Fruit fly (Drosophila melanogaster): ENCODE results near the gene VhaAC39-2.

The VhaAC39-2 gene

DNA sequence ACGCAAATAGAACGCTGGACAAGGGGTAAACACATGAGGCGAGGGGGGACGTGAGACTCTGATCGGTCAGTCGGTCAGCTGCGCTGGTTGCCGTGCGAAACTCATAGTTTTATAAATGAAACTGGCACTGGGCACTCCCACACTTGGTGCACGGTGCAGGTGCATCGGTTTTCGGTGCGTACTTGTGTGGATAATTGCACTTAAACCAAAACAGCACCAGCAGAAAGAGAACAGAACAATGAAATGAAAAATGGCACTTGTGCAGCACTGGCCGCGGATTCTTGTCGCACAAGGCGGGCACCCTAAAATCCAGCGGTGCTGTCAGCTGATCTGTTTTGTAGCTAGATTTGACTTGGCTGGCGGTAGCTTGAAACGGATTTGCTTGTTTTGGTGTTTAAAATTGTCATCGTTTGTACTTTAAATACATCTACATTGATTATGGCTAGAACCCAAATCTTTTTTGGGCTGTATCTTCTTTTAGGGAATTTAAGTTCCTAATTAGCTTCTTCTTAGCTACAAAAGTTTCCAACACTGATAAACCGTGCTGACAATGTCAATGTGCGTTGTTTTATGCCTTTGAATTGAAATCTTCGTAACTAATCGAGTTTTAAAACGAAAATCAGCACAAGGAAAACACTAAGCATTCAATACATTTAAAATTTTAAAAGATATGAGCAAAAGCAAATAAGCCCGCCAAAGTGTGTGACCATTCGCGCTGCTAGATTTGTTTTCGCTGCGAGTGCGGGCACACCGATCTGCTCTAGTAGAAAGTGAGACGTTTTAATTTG lies 41.2 kb downstream of the VhaAC39-2 start, which contains the start of the genes Rassf and CenB1A (continued):
- peak; percentile 32 for TF ChIP-seq Ssrp (tag; optimal IDR thresholded peaks at IDR 0.05)
- peak; percentile 60; the same call in 1 of the 3 replicates for TF ChIP-seq Mrtf (GFP tag; IDR thresholded peaks at IDR 0.05)
- TF ChIP-seq Deaf1 (tag; optimal IDR thresholded peaks at IDR 0.05), result peak; percentile 15
- peak in 1 of 2 experiments; percentile 74 for TF ChIP-seq crp (GFP tag; optimal IDR thresholded peaks at IDR 0.05)
- TF ChIP-seq fru (optimal IDR thresholded peaks at IDR 0.05), result no peak
- peak; percentile 6 for TF ChIP-seq CG17829 (tag; optimal IDR thresholded peaks at IDR 0.05)
- TF ChIP-seq tll (GFP tag; optimal IDR thresholded peaks at IDR 0.05), result peak in 1 of 2 experiments; percentile 84
- peak; percentile 50 for TF ChIP-seq chn (GFP tag; optimal IDR thresholded peaks at IDR 0.05)
- TF ChIP-seq chinmo (GFP tag; IDR thresholded peaks at IDR 0.05; ENCODE audit: partially characterized antibody), result 0 out of 4 replicates have a peak, but pooled peaks have one; percentile 49
- peak; percentile 53 to 54 for TF ChIP-seq dpn (GFP tag; optimal IDR thresholded peaks at IDR 0.05)
- no peak for TF ChIP-seq stc (GFP tag; IDR thresholded peaks at IDR 0.05)
- TF ChIP-seq sug (tag; optimal IDR thresholded peaks at IDR 0.05), result peak; percentile 32
- TF ChIP-seq CG14667 (GFP tag; IDR thresholded peaks at IDR 0.05), result no peak
- 0 out of 2 replicates have a peak, but pooled peaks have one; percentile 15 for TF ChIP-seq ap (GFP tag; IDR thresholded peaks at IDR 0.05)
- TF ChIP-seq Lpt (GFP tag; optimal IDR thresholded peaks at IDR 0.05), result no peak
- peak; percentile 76 for TF ChIP-seq CG30403 (GFP tag; optimal IDR thresholded peaks at IDR 0.05)
- TF ChIP-seq jing (GFP tag; optimal IDR thresholded peaks at IDR 0.05), result no peak
- peak; percentile 90 for TF ChIP-seq CG10267 (tag; optimal IDR thresholded peaks at IDR 0.05)
- no peak for TF ChIP-seq CG6813 (GFP tag; optimal IDR thresholded peaks at IDR 0.05)
- TF ChIP-seq ato (GFP tag; IDR thresholded peaks at IDR 0.05; ENCODE audit: partially characterized antibody), result no peak
- TF ChIP-seq CG15269 (tag; optimal IDR thresholded peaks at IDR 0.05), result peak; percentile 11
- no peak for TF ChIP-seq Blimp-1 (GFP tag; optimal IDR thresholded peaks at IDR 0.05)
- peak; percentile 13 for TF ChIP-seq CG11723 (GFP tag; optimal IDR thresholded peaks at IDR 0.05)
- TF ChIP-seq D (optimal IDR thresholded peaks at IDR 0.05), result no peak
- peak; percentile 24 for TF ChIP-seq D (GFP tag; optimal IDR thresholded peaks at IDR 0.05)
- TF ChIP-seq Adf1 (GFP tag; IDR thresholded peaks at IDR 0.05), result peak; percentile 34; the same call in 1 of the 2 replicates
- no peak for TF ChIP-seq gt (GFP tag; IDR thresholded peaks at IDR 0.05)
- TF ChIP-seq Fer1 (GFP tag; optimal IDR thresholded peaks at IDR 0.05), result peak; percentile 18
- TF ChIP-seq Drgx (GFP tag; IDR thresholded peaks at IDR 0.05), result 0 out of 2 replicates have a peak, but pooled peaks have one; percentile 24
- peak; percentile 49 for TF ChIP-seq CG18599 (GFP tag; optimal IDR thresholded peaks at IDR 0.05)
- TF ChIP-seq Lim3 (GFP tag; IDR thresholded peaks at IDR 0.05), result no peak
- TF ChIP-seq CG3847 (GFP tag; IDR thresholded peaks at IDR 0.05), result peak; percentile 77
- TF ChIP-seq CG34422 (GFP tag; IDR thresholded peaks at IDR 0.05), result peak; percentile 89; the same call in 1 of the 3 replicates
- TF ChIP-seq rib (GFP tag; IDR thresholded peaks at IDR 0.05), result peak; percentile 9; the same call in 1 of the 2 replicates
- no peak for TF ChIP-seq CG3838 (GFP tag; optimal IDR thresholded peaks at IDR 0.05)
- TF ChIP-seq Kr (GFP tag; optimal IDR thresholded peaks at IDR 0.05), result no peak
- TF ChIP-seq CG15073 (GFP tag; optimal IDR thresholded peaks at IDR 0.05), result no peak
- peak; percentile 62 for TF ChIP-seq CG12391 (tag; optimal IDR thresholded peaks at IDR 0.05)
- no peak for TF ChIP-seq CG3065 (GFP tag; optimal IDR thresholded peaks at IDR 0.05)
- peak; percentile 32 for TF ChIP-seq CG15696 (tag; optimal IDR thresholded peaks at IDR 0.05)
- TF ChIP-seq fd96Cb (tag; optimal IDR thresholded peaks at IDR 0.05), result peak; percentile 11
- TF ChIP-seq CG2116 (GFP tag; optimal IDR thresholded peaks at IDR 0.05), result peak; percentile 55
- TF ChIP-seq pan (optimal IDR thresholded peaks at IDR 0.05), result no peak
- peak in 1 of 2 experiments; percentile 30 for TF ChIP-seq pan (GFP tag; optimal IDR thresholded peaks at IDR 0.05 in 1 of 2, IDR thresholded peaks at IDR 0.05 in 1 of 2)
- TF ChIP-seq CG32532 (GFP tag; IDR thresholded peaks at IDR 0.05), result peak; percentile 27; the same call in 1 of the 2 replicates
- TF ChIP-seq CG2678 (tag; optimal IDR thresholded peaks at IDR 0.05), result peak; percentile 33
- TF ChIP-seq caup (GFP tag; optimal IDR thresholded peaks at IDR 0.05; ENCODE audit: severe bottlenecking), result peak; percentile 22
- TF ChIP-seq CG2199 (GFP tag; IDR thresholded peaks at IDR 0.05), result no peak

Data from whole organism, embryonic.